Fruit fly (Drosophila melanogaster): ENCODE data around the gene Apoltp.

- TF ChIP-seq psq (optimal IDR thresholded peaks at IDR 0.05) = no peak
- no peak for TF ChIP-seq Dll (optimal IDR thresholded peaks at IDR 0.05)
- no peak for TF ChIP-seq pan (optimal IDR thresholded peaks at IDR 0.05)
- TF ChIP-seq CG8478 (optimal IDR thresholded peaks at IDR 0.05) = no peak
- TF ChIP-seq usp (GFP tag; optimal IDR thresholded peaks at IDR 0.05) = no peak
- no peak for TF ChIP-seq EcR (GFP tag; optimal IDR thresholded peaks at IDR 0.05)
These were observed 65.0 kb downstream of the Apoltp start, which contains the start of gene Pka-C1 for dm6 chr2L:9698923-9699493.
